Fruit fly (Drosophila melanogaster) whole organism, prepupa: ENCODE results near the gene CG42693.

Experiments
- Blimp-1 ChIP-seq: fragments of 200-800 bp; sonication (Bioruptor generic); optimal IDR thresholded peaks from 3 replicates; lab custom pipeline; 2017; ENCODE audit warnings: missing biosample characterization, missing genetic modification characterization, mild to moderate bottlenecking, moderate library complexity, missing genetic modification reagents
- CG10631 ChIP-seq: fragments of 200-800 bp; sonication (Bioruptor generic); optimal IDR thresholded peaks from 2 replicates; lab custom pipeline; 2016; ENCODE audit warnings: missing biosample characterization, missing genetic modification characterization
- CG10669 ChIP-seq: fragments of 200-800 bp; sonication (Bioruptor generic); optimal IDR thresholded peaks from 3 replicates; lab custom pipeline; 2018; ENCODE audit warnings: missing biosample characterization, mild to moderate bottlenecking, missing genetic modification characterization, moderate library complexity
- CG11294 ChIP-seq: fragments of 200-800 bp; sonication (Bioruptor generic); IDR thresholded peaks from 2 replicates; pipeline ENCODE4 v1.3.6; 2022; ENCODE audit warnings: missing biosample characterization, missing genetic modification characterization
- CG11762 ChIP-seq: fragments of 200-800 bp; sonication (Bioruptor generic); optimal IDR thresholded peaks from 3 replicates; lab custom pipeline; 2016; ENCODE audit warnings: missing biosample characterization, missing genetic modification characterization; ENCODE audit not compliant: insufficient read depth
- CG11902 ChIP-seq: fragments of 200-800 bp; sonication (Bioruptor generic); optimal IDR thresholded peaks from 3 replicates; lab custom pipeline; 2016; ENCODE audit warnings: missing biosample characterization, missing genetic modification characterization
- CG15336 ChIP-seq: fragments of 200-800 bp; sonication (Bioruptor generic); IDR thresholded peaks from 2 replicates; pipeline ENCODE4 v1.3.6; 2022; ENCODE audit warnings: missing biosample characterization, missing genetic modification characterization
- CG1621 ChIP-seq: fragments of 200-800 bp; sonication (Bioruptor generic); optimal IDR thresholded peaks from 3 replicates; lab custom pipeline; 2018; ENCODE audit warnings: missing biosample characterization, mild to moderate bottlenecking, missing genetic modification characterization
- CG16779 ChIP-seq: fragments of 200-800 bp; sonication (Bioruptor generic); optimal IDR thresholded peaks from 3 replicates; lab custom pipeline; 2017; ENCODE audit warnings: missing biosample characterization, mild to moderate bottlenecking, missing genetic modification characterization
- CG32006 ChIP-seq: fragments of 200-800 bp; sonication (Bioruptor generic); optimal IDR thresholded peaks from 3 replicates; lab custom pipeline; 2017; ENCODE audit warnings: missing biosample characterization, mild to moderate bottlenecking, missing genetic modification characterization
- CG34406 ChIP-seq: fragments of 200-800 bp; sonication (Bioruptor generic); optimal IDR thresholded peaks from 3 replicates; lab custom pipeline; 2016; ENCODE audit warnings: missing biosample characterization, missing genetic modification characterization
- CG3919 ChIP-seq: fragments of 200-800 bp; sonication (Bioruptor generic); optimal IDR thresholded peaks from 3 replicates; lab custom pipeline; 2016; ENCODE audit warnings: missing biosample characterization, missing genetic modification characterization
- CG4318 ChIP-seq: fragments of 200-800 bp; sonication (Bioruptor generic); optimal IDR thresholded peaks from 3 replicates; lab custom pipeline; 2017; ENCODE audit warnings: missing biosample characterization, mild to moderate bottlenecking, missing genetic modification characterization
- CG6276 ChIP-seq: fragments of 200-800 bp; sonication (Bioruptor generic); optimal IDR thresholded peaks from 2 replicates; lab custom pipeline; 2017; ENCODE audit warnings: missing biosample characterization, mild to moderate bottlenecking, missing genetic modification characterization
- CG6792 ChIP-seq: fragments of 200-800 bp; sonication (Bioruptor generic); optimal IDR thresholded peaks from 3 replicates; lab custom pipeline; 2016; ENCODE audit warnings: missing biosample characterization, missing genetic modification characterization
- CG6854 ChIP-seq: fragments of 200-800 bp; sonication (Bioruptor generic); optimal IDR thresholded peaks from 2 replicates; lab custom pipeline; 2017; ENCODE audit warnings: missing biosample characterization, mild to moderate bottlenecking, missing genetic modification characterization
- CG8119 ChIP-seq: fragments of 200-800 bp; sonication (Bioruptor generic); IDR thresholded peaks from 3 replicates; pipeline ENCODE4 v1.3.6; 2022; ENCODE audit warnings: missing biosample characterization, missing genetic modification characterization
- CG8319 ChIP-seq: fragments of 200-800 bp; sonication (Bioruptor generic); optimal IDR thresholded peaks from 3 replicates; lab custom pipeline; 2016; ENCODE audit warnings: missing biosample characterization, missing genetic modification characterization
- CG8632 ChIP-seq: fragments of 200-800 bp; sonication (Bioruptor generic); optimal IDR thresholded peaks from 3 replicates; lab custom pipeline; 2016; ENCODE audit warnings: missing biosample characterization, missing genetic modification characterization
- CG9139 ChIP-seq: fragments of 200-800 bp; sonication (Bioruptor generic); optimal IDR thresholded peaks from 3 replicates; lab custom pipeline; 2017; ENCODE audit warnings: missing biosample characterization, mild to moderate bottlenecking, missing genetic modification characterization
- Eip75B ChIP-seq: fragments of 200-800 bp; sonication (Bioruptor generic); optimal IDR thresholded peaks from 3 replicates; lab custom pipeline; 2016; ENCODE audit warnings: missing biosample characterization, missing genetic modification characterization
- Eip78C ChIP-seq: fragments of 200-800 bp; sonication (Bioruptor generic); peaks from one replicate; lab custom pipeline; 2016; ENCODE audit warnings: missing biosample characterization, missing genetic modification characterization
- Eip93F ChIP-seq: fragments of 200-800 bp; sonication (Bioruptor generic); optimal IDR thresholded peaks from 2 replicates; lab custom pipeline; 2016; ENCODE audit warnings: missing biosample characterization, mild to moderate bottlenecking, missing genetic modification characterization
- Ets21C ChIP-seq: fragments of 200-800 bp; sonication (Bioruptor generic); optimal IDR thresholded peaks from 3 replicates; lab custom pipeline; 2016; ENCODE audit warnings: missing biosample characterization, missing genetic modification characterization
- Ets96B ChIP-seq: fragments of 200-800 bp; optimal IDR thresholded peaks from 2 replicates; lab custom pipeline; 2019; ENCODE audit warnings: missing biosample characterization, mild to moderate bottlenecking, missing genetic modification characterization, moderate library complexity
- Gug ChIP-seq: fragments of 200-800 bp; sonication (Bioruptor generic); IDR thresholded peaks from 2 replicates; pipeline ENCODE4 v1.3.6; 2022; ENCODE audit warnings: missing biosample characterization, missing genetic modification characterization
- Hr38 ChIP-seq: sonication (Bioruptor generic); optimal IDR thresholded peaks from 2 replicates; lab custom pipeline; 2016; ENCODE audit warnings: missing biosample characterization, missing genetic modification characterization
- Hr39 ChIP-seq: fragments of 200-800 bp; sonication (Bioruptor generic); optimal IDR thresholded peaks from 2 replicates; lab custom pipeline; 2016; ENCODE audit warnings: missing biosample characterization, missing genetic modification characterization
- Lpt ChIP-seq: fragments of 200-800 bp; sonication (Bioruptor generic); optimal IDR thresholded peaks from 3 replicates; lab custom pipeline; 2016; ENCODE audit warnings: missing biosample characterization, missing genetic modification characterization
- Met ChIP-seq: fragments of 200-800 bp; sonication (Bioruptor generic); optimal IDR thresholded peaks from 3 replicates; lab custom pipeline; 2016; ENCODE audit warnings: missing biosample characterization, missing genetic modification characterization
- OdsH ChIP-seq: fragments of 200-800 bp; sonication (Bioruptor generic); optimal IDR thresholded peaks from 3 replicates; lab custom pipeline; 2016; ENCODE audit warnings: missing biosample characterization, missing genetic modification characterization
- Smox ChIP-seq: fragments of 200-800 bp; sonication (Bioruptor generic); optimal IDR thresholded peaks from 3 replicates; lab custom pipeline; 2016; ENCODE audit warnings: missing biosample characterization, missing genetic modification characterization
- Sox14 ChIP-seq: fragments of 200-800 bp; sonication (Bioruptor generic); optimal IDR thresholded peaks from 3 replicates; lab custom pipeline; 2016; ENCODE audit warnings: missing biosample characterization, missing genetic modification characterization
- Sox15 ChIP-seq: fragments of 200-800 bp; sonication (Bioruptor generic); optimal IDR thresholded peaks from 3 replicates; lab custom pipeline; 2016; ENCODE audit warnings: missing biosample characterization, missing genetic modification characterization
- achi ChIP-seq: fragments of 200-800 bp; sonication (Bioruptor generic); optimal IDR thresholded peaks from 3 replicates; lab custom pipeline; 2016; ENCODE audit warnings: missing biosample characterization, missing genetic modification characterization
- dac ChIP-seq: fragments of 200-800 bp; sonication (Bioruptor generic); optimal IDR thresholded peaks from 2 replicates; lab custom pipeline; 2017; ENCODE audit warnings: missing biosample characterization, mild to moderate bottlenecking, missing genetic modification characterization
- dsx ChIP-seq: fragments of 200-800 bp; optimal IDR thresholded peaks from 3 replicates; lab custom pipeline; 2019; ENCODE audit warnings: missing biosample characterization, mild to moderate bottlenecking, missing genetic modification characterization, moderate library complexity; ENCODE audit not compliant: poor library complexity, severe bottlenecking
- esn ChIP-seq: fragments of 200-800 bp; sonication (Bioruptor generic); optimal IDR thresholded peaks from 2 replicates; lab custom pipeline; 2016; ENCODE audit warnings: missing biosample characterization, mild to moderate bottlenecking, missing genetic modification characterization, moderate library complexity
- fd59A ChIP-seq: fragments of 200-800 bp; sonication (Bioruptor generic); optimal IDR thresholded peaks from 2 replicates; lab custom pipeline; 2017; ENCODE audit warnings: missing biosample characterization, mild to moderate bottlenecking, missing genetic modification characterization, missing genetic modification reagents
- fd85E ChIP-seq: fragments of 200-800 bp; sonication (Bioruptor generic); optimal IDR thresholded peaks from 3 replicates; lab custom pipeline; 2016; ENCODE audit warnings: missing biosample characterization, missing genetic modification characterization
- fkh ChIP-seq: fragments of 200-800 bp; sonication (Bioruptor generic); optimal IDR thresholded peaks from 3 replicates; lab custom pipeline; 2017; ENCODE audit warnings: missing biosample characterization, mild to moderate bottlenecking, missing genetic modification characterization, moderate library complexity
- lz ChIP-seq: fragments of 200-800 bp; sonication (Bioruptor generic); optimal IDR thresholded peaks from 3 replicates; lab custom pipeline; 2016; ENCODE audit warnings: missing biosample characterization, missing genetic modification characterization
- net ChIP-seq: fragments of 200-800 bp; sonication (Bioruptor generic); optimal IDR thresholded peaks from 3 replicates; lab custom pipeline; 2016; ENCODE audit warnings: missing biosample characterization, missing genetic modification characterization
- pdm3 ChIP-seq: fragments of 200-800 bp; sonication (Bioruptor generic); optimal IDR thresholded peaks from 3 replicates; lab custom pipeline; 2016; ENCODE audit warnings: missing biosample characterization, missing genetic modification characterization
- spab ChIP-seq: fragments of 200-800 bp; sonication (Bioruptor generic); optimal IDR thresholded peaks from 2 replicates; lab custom pipeline; 2017; ENCODE audit warnings: missing biosample characterization, mild to moderate bottlenecking, missing genetic modification characterization, missing genetic modification reagents
- ss ChIP-seq, 2 experiments: fragments of 200-800 bp; sonication (Bioruptor generic); optimal IDR thresholded peaks; 2 replicates in 1 of 2; 3 replicates in 1 of 2; lab custom pipeline; 2017 to 2018; ENCODE audit warnings: mild to moderate bottlenecking in 2 of 2, missing biosample characterization in 2 of 2, missing genetic modification characterization in 2 of 2, moderate library complexity in 1 of 2
- svp ChIP-seq: fragments of 200-800 bp; sonication (Bioruptor generic); peaks from one replicate; lab custom pipeline; 2016; ENCODE audit warnings: missing biosample characterization, missing genetic modification characterization
- topi ChIP-seq: fragments of 200-800 bp; sonication (Bioruptor generic); optimal IDR thresholded peaks from 3 replicates; lab custom pipeline; 2016; ENCODE audit warnings: missing biosample characterization, missing genetic modification characterization
- vri ChIP-seq: fragments of 200-800 bp; sonication (Bioruptor generic); optimal IDR thresholded peaks from 3 replicates; lab custom pipeline; 2016; ENCODE audit warnings: missing biosample characterization, mild to moderate bottlenecking, missing genetic modification characterization

CG42693 gene

dm6 chr3R:31682140-31682782 lies 25.9 kb downstream of the CG42693 start (continued):
- TF ChIP-seq CG4318 (peak; percentile 82), CG6792 (GFP tag; lab: Kevin White, UChicago) (peak; percentile 56), dsx (GFP tag; lab: Kevin White, UChicago) (no peak), fkh (no peak), OdsH (GFP tag; lab: Kevin White, UChicago) (peak; percentile 79), CG6854 (peak; percentile 63), Eip78C (GFP tag; lab: Kevin White, UChicago) (peak; percentile 88), Met (GFP tag; lab: Kevin White, UChicago) (peak; percentile 86), Ets21C (GFP tag; lab: Kevin White, UChicago) (peak; percentile 34)
- TF ChIP-seq, all 60 proteins: peak for 53

dm6 chr3R:31680773-31681172 lies 27.4 kb downstream of the CG42693 start:
- TF ChIP-seq fd59A (GFP tag; lab: Kevin White, UChicago) (peak; percentile 80), OdsH (GFP tag; lab: Kevin White, UChicago) (peak; percentile 94), Hr39 (GFP tag; lab: Kevin White, UChicago) (peak; percentile 80), CG6276 (GFP tag; lab: Kevin White, UChicago) (peak; percentile 98), topi (GFP tag; lab: Kevin White, UChicago) (peak; percentile 74), CG10631 (GFP tag; lab: Kevin White, UChicago) (peak; percentile 92), CG3919 (GFP tag; lab: Kevin White, UChicago) (peak; percentile 95), Lpt (GFP tag; lab: Kevin White, UChicago) (peak; percentile 97), CG1621 (tag; lab: Kevin White, UChicago) (peak; percentile 83), CG10669 (GFP tag; lab: Kevin White, UChicago) (peak; percentile 81), Ets96B (tag; lab: Kevin White, UChicago) (peak; percentile 83), Hr38 (GFP tag; lab: Kevin White, UChicago) (peak; percentile 90), CG8119 (GFP tag; lab: Robert Waterston, UW) (peak; percentile 99), fd85E (peak; percentile 19), Eip75B (GFP tag; lab: Kevin White, UChicago) (peak; percentile 89), CG8632 (GFP tag; lab: Kevin White, UChicago) (peak; percentile 77), CG11902 (GFP tag; lab: Kevin White, UChicago) (peak; percentile 49), achi (GFP tag; lab: Kevin White, UChicago) (peak; percentile 94), Sox14 (GFP tag; lab: Kevin White, UChicago) (peak; percentile 95), Eip93F (GFP tag; lab: Kevin White, UChicago) (no peak), CG9139 (GFP tag; lab: Kevin White, UChicago) (peak; percentile 65), Blimp-1 (GFP tag; lab: Kevin White, UChicago) (peak; percentile 8), esn (GFP tag; lab: Kevin White, UChicago) (peak; percentile 79), Sox15 (GFP tag; lab: Kevin White, UChicago) (peak; percentile 44), vri (GFP tag; lab: Kevin White, UChicago) (peak; percentile 76), CG16779 (tag; lab: Kevin White, UChicago) (peak; percentile 89), net (GFP tag; lab: Kevin White, UChicago) (peak; percentile 94), pdm3 (GFP tag; lab: Kevin White, UChicago) (peak; percentile 94), CG11762 (peak; percentile 87), ss (GFP tag; optimal IDR thresholded peaks at IDR 0.05; lab: Kevin White, UChicago) (peak; percentile 34 to 75), svp (GFP tag; lab: Kevin White, UChicago) (peak; percentile 89), Ets21C (GFP tag; lab: Kevin White, UChicago) (peak; percentile 61), dac (GFP tag; lab: Kevin White, UChicago) (peak; percentile 94), lz (GFP tag; lab: Kevin White, UChicago) (peak; percentile 83), CG32006 (peak; percentile 98), CG6792 (GFP tag; lab: Kevin White, UChicago) (peak; percentile 79), CG34406 (GFP tag; lab: Kevin White, UChicago) (peak; percentile 73), CG8319 (GFP tag; lab: Kevin White, UChicago) (peak; percentile 73), Smox (peak; percentile 72), spab (GFP tag; lab: Kevin White, UChicago) (peak; percentile 80), CG6854 (peak; percentile 16), Gug (GFP tag; lab: Robert Waterston, UW) (peak; percentile 96), CG15336 (GFP tag; lab: Robert Waterston, UW) (peak; percentile 99), CG11294 (peak; percentile 95)
